Worm (Caenorhabditis elegans) whole organism, L1 larva: ENCODE results near the gene C01G12.5.

Source experiments
- C04F5.9 ChIP-seq: sonication (generic microtip); optimal IDR thresholded peaks from 2 replicates; lab custom pipeline; 2016; ENCODE audit warnings: missing genetic modification characterization, missing compliant biosample characterization
- alr-1 ChIP-seq: fragments of 200-800 bp; sonication (Bioruptor generic); optimal IDR thresholded peaks from 2 replicates; lab custom pipeline; 2018; ENCODE audit warnings: borderline replicate concordance, mild to moderate bottlenecking, missing genetic modification characterization, missing compliant biosample characterization
- ama-1 ChIP-seq: fragments of 150-350 bp; optimal IDR thresholded peaks from 2 replicates; lab custom pipeline; 2014
- hpl-2 ChIP-seq: fragments of 150-350 bp; optimal IDR thresholded peaks from 2 replicates; lab custom pipeline; 2014; ENCODE audit warnings: missing biosample characterization, missing genetic modification reagents, missing genetic modification characterization
- lin-14 ChIP-seq: fragments of 200-800 bp; sonication (Bioruptor generic); optimal IDR thresholded peaks from 2 replicates; lab custom pipeline; 2018; ENCODE audit warnings: mild to moderate bottlenecking, missing genetic modification characterization, moderate library complexity, missing compliant biosample characterization
- lin-15B ChIP-seq: fragments of 150-350 bp; sonication (generic microtip); optimal IDR thresholded peaks from 3 replicates; lab custom pipeline; 2014; ENCODE audit warnings: missing biosample characterization, missing genetic modification characterization
- lsy-2 ChIP-seq, 2 experiments: fragments of 150-350 bp; optimal IDR thresholded peaks; 2 replicates each; lab custom pipeline; 2014; ENCODE audit warnings: missing biosample characterization in 2 of 2, missing genetic modification characterization in 2 of 2
- snpc-4 ChIP-seq: fragments of 150-350 bp; optimal IDR thresholded peaks from 2 replicates; lab custom pipeline; 2014; ENCODE audit warnings: missing biosample characterization, missing genetic modification characterization
- ztf-4 ChIP-seq: fragments of 150-350 bp; optimal IDR thresholded peaks from 2 replicates; lab custom pipeline; 2014; ENCODE audit warnings: missing biosample characterization, missing genetic modification characterization

- TF ChIP-seq snpc-4 (tag; lab: Kevin White, UChicago) (no peak), lin-14 (GFP tag; lab: Kevin White, UChicago) (no peak), lin-15B (tag; lab: Kevin White, UChicago) (no peak), C04F5.9 (tag; lab: Kevin White, UChicago) (no peak), hpl-2 (GFP tag; lab: Kevin White, UChicago) (no peak), ama-1 (lab: Kevin White, UChicago) (no peak), alr-1 (no peak), ztf-4 (tag; lab: Kevin White, UChicago) (no peak), lsy-2 (tag; optimal IDR thresholded peaks at IDR 0.05; lab: Kevin White, UChicago) (no peak)
Observed at ce11 chrII:14602735-14603134, 15.4 kb upstream of the C01G12.5 start.
